Worm (Caenorhabditis elegans): ENCODE measurements around the gene C01C4.3.

- TF ChIP-seq zag-1 (tag; optimal IDR thresholded peaks at IDR 0.05) = no peak
- TF ChIP-seq egl-27 (tag; optimal IDR thresholded peaks at IDR 0.05) = no peak
- TF ChIP-seq lsy-2 (tag; optimal IDR thresholded peaks at IDR 0.05) = no peak
These were observed 30.6 kb downstream of the C01C4.3 start, which contains the start of gene nlp-1 for ce11 chrX:3727274-3727673.

All from whole organism, L2 larva.